Worm (Caenorhabditis elegans) whole organism, young adult: ENCODE measurements around the gene txt-14.

Source experiments
- F39B2.1 ChIP-seq: fragments of 200-800 bp; sonication (Bioruptor generic); IDR thresholded peaks from 2 replicates; pipeline ENCODE4 v1.3.6; 2022; ENCODE audit warnings: missing genetic modification reagents, missing genetic modification characterization, missing compliant biosample characterization
- F57A8.1 ChIP-seq: fragments of 200-800 bp; sonication (Bioruptor generic); optimal IDR thresholded peaks from 2 replicates; lab custom pipeline; 2018; ENCODE audit warnings: mild to moderate bottlenecking, missing genetic modification characterization, moderate library complexity, missing compliant biosample characterization
- K12H6.12 ChIP-seq: fragments of 200-800 bp; sonication (Bioruptor generic); optimal IDR thresholded peaks from 2 replicates; lab custom pipeline; 2018; ENCODE audit warnings: mild to moderate bottlenecking, missing genetic modification characterization, missing compliant biosample characterization
- aptf-3 ChIP-seq: fragments of 200-800 bp; sonication (Bioruptor generic); IDR thresholded peaks from 2 replicates; pipeline ENCODE4 v1.3.6; 2022; ENCODE audit warnings: missing genetic modification characterization, missing compliant biosample characterization
- egl-44 ChIP-seq: fragments of 200-800 bp; sonication (Bioruptor generic); IDR thresholded peaks from 2 replicates; pipeline ENCODE4 v1.3.6; 2022; ENCODE audit warnings: missing genetic modification reagents, missing genetic modification characterization, missing compliant biosample characterization
- fkh-3 ChIP-seq: sonication (generic microtip); optimal IDR thresholded peaks from 2 replicates; lab custom pipeline; 2016; ENCODE audit warnings: mild to moderate bottlenecking, missing genetic modification characterization, missing compliant biosample characterization
- hlh-12 ChIP-seq: sonication (generic microtip); optimal IDR thresholded peaks from 2 replicates; lab custom pipeline; 2016; ENCODE audit warnings: missing genetic modification characterization, missing compliant biosample characterization
- lag-1 ChIP-seq: fragments of 200-800 bp; sonication (Bioruptor generic); IDR thresholded peaks from 2 replicates; pipeline ENCODE4 v1.3.6; 2022; ENCODE audit warnings: missing genetic modification reagents, missing genetic modification characterization, missing compliant biosample characterization
- lin-26 ChIP-seq: fragments of 200-800 bp; sonication (Bioruptor generic); IDR thresholded peaks from 2 replicates; pipeline ENCODE4 v1.3.6; 2022; ENCODE audit warnings: missing genetic modification reagents, missing genetic modification characterization, missing compliant biosample characterization
- lir-1 ChIP-seq: fragments of 200-800 bp; sonication (Bioruptor generic); conservative IDR thresholded peaks from 2 replicates; pipeline ENCODE4 v1.3.6; 2022; ENCODE audit warnings: missing genetic modification reagents, missing genetic modification characterization, missing compliant biosample characterization
- repo-1 ChIP-seq: sonication (generic microtip); optimal IDR thresholded peaks from 2 replicates; lab custom pipeline; 2017; ENCODE audit warnings: mild to moderate bottlenecking, missing genetic modification characterization, missing compliant biosample characterization
- sea-2 ChIP-seq: fragments of 200-800 bp; sonication (Bioruptor generic); IDR thresholded peaks from 2 replicates; pipeline ENCODE4 v1.3.6; 2022; ENCODE audit warnings: missing genetic modification characterization, missing compliant biosample characterization
- tbx-9 ChIP-seq: sonication (generic microtip); optimal IDR thresholded peaks from 2 replicates; lab custom pipeline; 2016; ENCODE audit warnings: borderline replicate concordance, missing genetic modification characterization, inconsistent platforms, missing compliant biosample characterization
- xnd-1 ChIP-seq: sonication (generic microtip); optimal IDR thresholded peaks from 2 replicates; lab custom pipeline; 2016; ENCODE audit warnings: missing genotype, missing genetic modification reagents, missing genetic modification characterization, missing compliant biosample characterization
- zim-3 ChIP-seq: sonication (generic microtip); optimal IDR thresholded peaks from 2 replicates; lab custom pipeline; 2017; ENCODE audit warnings: mild to moderate bottlenecking, missing genetic modification characterization, moderate library complexity, missing compliant biosample characterization

Gene txt-14

DNA sequence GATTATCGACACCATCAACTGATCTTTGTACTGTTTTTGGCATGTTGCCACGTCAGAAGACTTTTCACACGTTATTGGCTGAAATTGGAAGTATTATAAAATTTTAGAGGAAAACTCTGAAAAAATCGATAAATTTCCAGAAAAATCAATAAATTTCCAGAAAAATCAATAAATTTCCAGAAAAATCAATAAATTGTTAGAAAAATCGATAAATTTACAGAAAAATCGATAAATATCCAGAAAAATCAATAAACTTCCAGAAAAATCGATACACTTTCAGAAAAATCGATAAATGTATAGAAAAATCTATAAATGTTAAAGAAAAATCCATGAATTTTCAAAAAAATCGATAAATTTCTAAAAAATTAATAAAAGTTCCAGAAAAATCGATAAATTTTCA, 46.4 kb downstream of the txt-14 start:
- TF ChIP-seq lir-1 (GFP tag; lab: Robert Waterston, UW) (no peak), zim-3 (tag; lab: Kevin White, UChicago) (no peak), lin-26 (GFP tag; lab: Robert Waterston, UW) (no peak), xnd-1 (tag; lab: Kevin White, UChicago) (no peak), F57A8.1 (GFP tag; lab: Kevin White, UChicago) (no peak), tbx-9 (tag; lab: Kevin White, UChicago) (no peak), F39B2.1 (GFP tag; lab: Robert Waterston, UW) (no peak), lag-1 (GFP tag; lab: Robert Waterston, UW) (no peak)

DNA sequence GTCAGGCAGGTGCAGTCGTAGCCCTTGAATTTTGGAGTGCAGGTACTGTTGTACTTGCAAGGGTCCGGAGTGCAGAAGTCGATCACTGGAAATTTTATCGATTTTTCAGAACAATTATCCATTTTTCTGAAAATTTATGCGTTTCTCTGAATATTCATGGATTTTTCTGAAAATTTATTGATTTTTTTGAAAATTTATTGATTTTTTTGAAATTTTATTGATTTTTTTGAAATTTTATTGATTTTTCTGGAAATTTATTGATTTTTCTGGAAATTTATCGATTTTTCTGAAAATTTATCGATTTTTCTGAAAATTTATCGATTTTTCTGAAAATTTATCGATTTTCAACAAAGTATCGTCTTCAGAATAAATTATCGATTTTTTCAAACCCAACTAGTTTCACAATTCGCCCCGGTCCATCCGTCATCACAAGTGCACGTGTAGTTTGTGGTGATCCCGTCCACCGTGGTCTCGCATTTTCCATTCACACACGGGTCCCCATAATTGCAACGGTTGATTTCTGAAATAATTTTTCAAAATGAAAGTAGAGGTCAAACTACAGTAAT, 49.6 kb downstream of the txt-14 start:
- TF ChIP-seq hlh-12: no peak
- no peak for TF ChIP-seq K12H6.12
- no peak for TF ChIP-seq egl-44 (GFP tag; lab: Robert Waterston, UW)
- no peak for TF ChIP-seq repo-1 (tag; lab: Kevin White, UChicago)
- TF ChIP-seq sea-2: no peak
- no peak for TF ChIP-seq fkh-3 (tag; lab: Kevin White, UChicago)
- no peak for TF ChIP-seq aptf-3 (GFP tag; lab: Robert Waterston, UW)
